Fruit fly (Drosophila melanogaster): ENCODE data around the gene CG43342.

The CG43342 gene

dm6 chr3R:22375674-22376073 is 5.5 kb upstream of the CG43342 start, which contains the start of gene CG18596 (continued):
- TF ChIP-seq CG3847 (GFP tag; IDR thresholded peaks at IDR 0.05), result no peak
- TF ChIP-seq CG2199 (GFP tag; IDR thresholded peaks at IDR 0.05), result no peak
- TF ChIP-seq CG12659 (GFP tag; optimal IDR thresholded peaks at IDR 0.05), result peak; percentile 33
- TF ChIP-seq sna (GFP tag; IDR thresholded peaks at IDR 0.05; ENCODE audit: partially characterized antibody), result peak; percentile 97
- TF ChIP-seq CG8944 (GFP tag; optimal IDR thresholded peaks at IDR 0.05), result no peak
- peak; percentile 80 for TF ChIP-seq Dp (GFP tag; optimal IDR thresholded peaks at IDR 0.05)
- TF ChIP-seq chm (GFP tag; IDR thresholded peaks at IDR 0.05), result 0 out of 2 replicates have a peak, but pooled peaks have one; percentile 41
- peak; percentile 29 for TF ChIP-seq CG15514 (GFP tag; optimal IDR thresholded peaks at IDR 0.05)
- TF ChIP-seq Hr51 (GFP tag; optimal IDR thresholded peaks at IDR 0.05), result no peak
- peak; percentile 95 for TF ChIP-seq CG2129 (GFP tag; IDR thresholded peaks at IDR 0.05; ENCODE audit: partially characterized antibody)
- TF ChIP-seq Ravus (GFP tag; IDR thresholded peaks at IDR 0.05), result no peak
- no peak for TF ChIP-seq CkIIα-i1 (GFP tag; IDR thresholded peaks at IDR 0.05)
- TF ChIP-seq CoRest (tag; optimal IDR thresholded peaks at IDR 0.05), result peak; percentile 35
- no peak for TF ChIP-seq Dek (tag; optimal IDR thresholded peaks at IDR 0.05)
- no peak for TF ChIP-seq CG12942 (GFP tag; optimal IDR thresholded peaks at IDR 0.05)
- peak; percentile 60 for TF ChIP-seq MESR4 (GFP tag; optimal IDR thresholded peaks at IDR 0.05)
- no peak for TF ChIP-seq Atf6 (GFP tag; IDR thresholded peaks at IDR 0.05)
- TF ChIP-seq CG9876 (GFP tag; optimal IDR thresholded peaks at IDR 0.05), result no peak
- no peak for TF ChIP-seq HmgD (GFP tag; optimal IDR thresholded peaks at IDR 0.05)
- no peak for TF ChIP-seq CG32772 (GFP tag; IDR thresholded peaks at IDR 0.05)

DNA sequence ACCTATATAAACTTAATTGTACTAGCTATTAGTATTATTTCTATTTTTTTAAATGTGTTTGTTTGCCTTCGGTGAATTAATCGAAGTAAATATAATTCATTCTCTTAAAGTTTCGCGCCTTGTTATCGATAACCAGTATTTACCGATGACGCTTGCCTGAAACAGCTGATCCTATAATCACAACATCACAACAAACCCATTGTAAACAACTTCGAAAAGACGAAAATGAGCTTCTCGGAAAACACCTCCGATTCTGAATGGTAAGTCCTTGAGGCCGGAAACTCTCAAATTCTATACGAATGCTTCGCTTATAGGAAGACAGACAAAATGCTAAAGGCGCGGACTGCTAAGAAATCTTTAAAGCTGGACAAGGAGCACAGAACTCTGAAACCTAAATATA is 1.2 kb upstream of the CG43342 start, which contains the start of gene CG34149:
TSS of gene CG34149 (plus strand) at position 187 of the 400 bp plus-strand sequence.
- no peak for TF ChIP-seq CG10267 (tag; optimal IDR thresholded peaks at IDR 0.05)
- peak; percentile 23; the same call in 1 of the 3 replicates for TF ChIP-seq CG6791 (GFP tag; IDR thresholded peaks at IDR 0.05; ENCODE audit: partially characterized antibody)
- peak; percentile 55 for TF ChIP-seq unc-4 (GFP tag; IDR thresholded peaks at IDR 0.05; ENCODE audit: partially characterized antibody)
- no peak for TF ChIP-seq CG15696 (tag; optimal IDR thresholded peaks at IDR 0.05)
- no peak for TF ChIP-seq Eip74EF (GFP tag; optimal IDR thresholded peaks at IDR 0.05)
- TF ChIP-seq sna (GFP tag; IDR thresholded peaks at IDR 0.05; ENCODE audit: partially characterized antibody), result peak; percentile 47
- no peak for TF ChIP-seq CG4282 (GFP tag; optimal IDR thresholded peaks at IDR 0.05)
- TF ChIP-seq H15 (GFP tag; IDR thresholded peaks at IDR 0.05), result no peak
- no peak for TF ChIP-seq ara (GFP tag; IDR thresholded peaks at IDR 0.05)
- no peak for TF ChIP-seq CG11085 (GFP tag; IDR thresholded peaks at IDR 0.05)
- TF ChIP-seq pros (GFP tag; optimal IDR thresholded peaks at IDR 0.05), result no peak
- TF ChIP-seq Scr (GFP tag; IDR thresholded peaks at IDR 0.05; ENCODE audit: partially characterized antibody), result peak; percentile 59
- TF ChIP-seq Dref (GFP tag; IDR thresholded peaks at IDR 0.05), result peak; percentile 63
- TF ChIP-seq Sry-δ (GFP tag; optimal IDR thresholded peaks at IDR 0.05), result peak; percentile 22
- TF ChIP-seq CG17829 (tag; optimal IDR thresholded peaks at IDR 0.05), result no peak
- TF ChIP-seq zen2 (GFP tag; IDR thresholded peaks at IDR 0.05; ENCODE audit: partially characterized antibody), result peak; percentile 41; the same call in 2 of the 3 replicates
- TF ChIP-seq CG16813 (GFP tag; IDR thresholded peaks at IDR 0.05; ENCODE audit: partially characterized antibody), result no peak
- peak; percentile 31 for TF ChIP-seq BEAF-32 (GFP tag; optimal IDR thresholded peaks at IDR 0.05)
- no peak for TF ChIP-seq fru (optimal IDR thresholded peaks at IDR 0.05)
- peak in 1 of 2 experiments; percentile 84 for TF ChIP-seq crp (GFP tag; optimal IDR thresholded peaks at IDR 0.05)
- TF ChIP-seq CG30403 (GFP tag; optimal IDR thresholded peaks at IDR 0.05), result no peak
- no peak for TF ChIP-seq CG12942 (GFP tag; optimal IDR thresholded peaks at IDR 0.05)
- TF ChIP-seq Hr51 (GFP tag; optimal IDR thresholded peaks at IDR 0.05), result no peak
- peak; percentile 74 for TF ChIP-seq HLH4C (GFP tag; IDR thresholded peaks at IDR 0.05; ENCODE audit: partially characterized antibody)
- peak; percentile 53; the same call in 1 of the 3 replicates for TF ChIP-seq CG34224 (GFP tag; IDR thresholded peaks at IDR 0.05; ENCODE audit: partially characterized antibody)
- TF ChIP-seq bbx (GFP tag; IDR thresholded peaks at IDR 0.05; ENCODE audit: partially characterized antibody), result peak; percentile 61
- TF ChIP-seq CG16863 (GFP tag; optimal IDR thresholded peaks at IDR 0.05), result no peak
- peak; percentile 71; the same call in 3 of the 4 replicates for TF ChIP-seq Dll (GFP tag; IDR thresholded peaks at IDR 0.05; ENCODE audit: partially characterized antibody)
- peak; percentile 79 for TF ChIP-seq Dp (GFP tag; optimal IDR thresholded peaks at IDR 0.05)
- TF ChIP-seq wor (GFP tag; IDR thresholded peaks at IDR 0.05), result no peak
- peak; percentile 10; the same call in 2 of the 3 replicates for TF ChIP-seq Opbp (GFP tag; IDR thresholded peaks at IDR 0.05; ENCODE audit: partially characterized antibody)
- no peak for TF ChIP-seq mam (GFP tag; optimal IDR thresholded peaks at IDR 0.05)
